Worm (Caenorhabditis elegans) whole organism, late embryonic: Measurements from ENCODE around the gene glc-3.

ENCODE experiments used
- C08G9.2 ChIP-seq: sonication (generic microtip); optimal IDR thresholded peaks from 2 replicates; lab custom pipeline; 2016; ENCODE audit warnings: mild to moderate bottlenecking, missing genetic modification characterization, moderate library complexity, missing compliant biosample characterization
- C38D4.7 ChIP-seq: fragments of 200-800 bp; sonication (Bioruptor generic); optimal IDR thresholded peaks from 2 replicates; lab custom pipeline; 2018; ENCODE audit warnings: mild to moderate bottlenecking, missing genetic modification characterization, moderate library complexity, missing compliant biosample characterization
- F13H6.1 ChIP-seq: sonication (generic microtip); optimal IDR thresholded peaks from 2 replicates; lab custom pipeline; 2016; ENCODE audit warnings: missing genetic modification characterization, missing compliant biosample characterization
- T23F11.4 ChIP-seq: fragments of 200-800 bp; sonication (Bioruptor generic); optimal IDR thresholded peaks from 2 replicates; lab custom pipeline; 2018; ENCODE audit warnings: mild to moderate bottlenecking, missing genetic modification characterization, missing compliant biosample characterization
- Y22D7AL.16 ChIP-seq: sonication (generic microtip); optimal IDR thresholded peaks from 2 replicates; lab custom pipeline; 2016; ENCODE audit warnings: missing genetic modification characterization, missing compliant biosample characterization
- ama-1 ChIP-seq: fragments of 150-350 bp; optimal IDR thresholded peaks from 2 replicates; lab custom pipeline; 2014
- ceh-14 ChIP-seq: sonication (generic microtip); optimal IDR thresholded peaks from 2 replicates; lab custom pipeline; 2016; ENCODE audit warnings: missing genotype, missing genetic modification characterization, missing compliant biosample characterization
- ceh-2 ChIP-seq: sonication (generic microtip); optimal IDR thresholded peaks from 2 replicates; lab custom pipeline; 2016; ENCODE audit warnings: missing genotype, missing genetic modification characterization, missing compliant biosample characterization
- ceh-31 ChIP-seq: sonication (generic microtip); optimal IDR thresholded peaks from 2 replicates; lab custom pipeline; 2016; ENCODE audit warnings: missing genetic modification characterization, missing compliant biosample characterization
- ceh-34 ChIP-seq: sonication (generic microtip); optimal IDR thresholded peaks from 2 replicates; lab custom pipeline; 2016; ENCODE audit warnings: mild to moderate bottlenecking, missing genetic modification characterization, missing compliant biosample characterization
- ceh-48 ChIP-seq: sonication (generic microtip); optimal IDR thresholded peaks from 2 replicates; lab custom pipeline; 2016; ENCODE audit warnings: missing genetic modification characterization, inconsistent platforms, missing compliant biosample characterization
- che-1 ChIP-seq: sonication (generic microtip); optimal IDR thresholded peaks from 2 replicates; lab custom pipeline; 2016; ENCODE audit warnings: mild to moderate bottlenecking, missing genetic modification characterization, missing compliant biosample characterization
- dmd-4 ChIP-seq: sonication (generic microtip); optimal IDR thresholded peaks from 2 replicates; lab custom pipeline; 2016; ENCODE audit warnings: borderline replicate concordance, missing genetic modification characterization, missing compliant biosample characterization
- dve-1 ChIP-seq: sonication (generic microtip); optimal IDR thresholded peaks from 2 replicates; lab custom pipeline; 2017; ENCODE audit warnings: antibody characterized with exemption, mild to moderate bottlenecking, missing genetic modification characterization, missing compliant biosample characterization
- elt-2 ChIP-seq: sonication (generic microtip); optimal IDR thresholded peaks from 2 replicates; lab custom pipeline; 2016; ENCODE audit warnings: missing genetic modification reagents, missing genetic modification characterization, missing compliant biosample characterization
- ets-4 ChIP-seq: sonication (generic microtip); optimal IDR thresholded peaks from 2 replicates; lab custom pipeline; 2016; ENCODE audit warnings: missing genetic modification characterization, missing compliant biosample characterization
- fkh-10 ChIP-seq: fragments of 150-350 bp; optimal IDR thresholded peaks from 2 replicates; lab custom pipeline; 2014; ENCODE audit warnings: missing biosample characterization, missing genetic modification reagents, missing genetic modification characterization
- hlh-13 ChIP-seq: fragments of 200-800 bp; sonication (Bioruptor generic); optimal IDR thresholded peaks from 2 replicates; lab custom pipeline; 2018; ENCODE audit warnings: mild to moderate bottlenecking, missing genetic modification characterization, missing compliant biosample characterization
- hlh-15 ChIP-seq: sonication (generic microtip); optimal IDR thresholded peaks from 2 replicates; lab custom pipeline; 2016; ENCODE audit warnings: missing genetic modification characterization, missing compliant biosample characterization
- hlh-6 ChIP-seq: sonication (generic microtip); optimal IDR thresholded peaks from 2 replicates; lab custom pipeline; 2016; ENCODE audit warnings: missing genotype, missing genetic modification characterization, missing compliant biosample characterization
- hlh-8 ChIP-seq: sonication (generic microtip); optimal IDR thresholded peaks from 2 replicates; lab custom pipeline; 2016; ENCODE audit warnings: missing genotype, missing genetic modification characterization, missing compliant biosample characterization
- lin-11 ChIP-seq: fragments of 200-800 bp; sonication (Bioruptor generic); optimal IDR thresholded peaks from 2 replicates; lab custom pipeline; 2018; ENCODE audit warnings: mild to moderate bottlenecking, missing genetic modification characterization, missing compliant biosample characterization
- madf-2 ChIP-seq: sonication (generic microtip); optimal IDR thresholded peaks from 2 replicates; lab custom pipeline; 2017; ENCODE audit warnings: missing genetic modification characterization, missing compliant biosample characterization
- npax-4 ChIP-seq: sonication (generic microtip); optimal IDR thresholded peaks from 2 replicates; lab custom pipeline; 2016; ENCODE audit warnings: missing genetic modification characterization, missing compliant biosample characterization
- odd-2 ChIP-seq: sonication (generic microtip); optimal IDR thresholded peaks from 2 replicates; lab custom pipeline; 2017; ENCODE audit warnings: antibody characterized with exemption, mild to moderate bottlenecking, missing genetic modification characterization, missing compliant biosample characterization
- pag-3 ChIP-seq: sonication (generic microtip); optimal IDR thresholded peaks from 2 replicates; lab custom pipeline; 2016; ENCODE audit warnings: missing compliant biosample characterization, missing genetic modification characterization, borderline replicate concordance
- pax-1 ChIP-seq: fragments of 150-350 bp; optimal IDR thresholded peaks from 2 replicates; lab custom pipeline; 2014; ENCODE audit warnings: missing biosample characterization, missing genetic modification characterization
- pqm-1 ChIP-seq: sonication (generic microtip); optimal IDR thresholded peaks from 2 replicates; lab custom pipeline; 2016; ENCODE audit warnings: missing genetic modification characterization, missing compliant biosample characterization
- ref-2 ChIP-seq: sonication (generic microtip); optimal IDR thresholded peaks from 2 replicates; lab custom pipeline; 2016; ENCODE audit warnings: missing genetic modification characterization, missing compliant biosample characterization
- sdc-2 ChIP-seq: sonication (generic microtip); optimal IDR thresholded peaks from 2 replicates; lab custom pipeline; 2016; ENCODE audit warnings: missing genotype, missing genetic modification characterization, missing compliant biosample characterization
- sox-4 ChIP-seq: sonication (generic microtip); optimal IDR thresholded peaks from 2 replicates; lab custom pipeline; 2017; ENCODE audit warnings: mild to moderate bottlenecking, missing genetic modification characterization, inconsistent platforms, missing compliant biosample characterization
- syd-9 ChIP-seq: sonication (generic microtip); optimal IDR thresholded peaks from 2 replicates; lab custom pipeline; 2016; ENCODE audit warnings: mild to moderate bottlenecking, missing genetic modification characterization, moderate library complexity, missing compliant biosample characterization
- ttx-3 ChIP-seq: sonication (generic microtip); optimal IDR thresholded peaks from 2 replicates; lab custom pipeline; 2016; ENCODE audit warnings: missing genetic modification reagents, missing genetic modification characterization, missing compliant biosample characterization
- unc-42 ChIP-seq: sonication (generic microtip); optimal IDR thresholded peaks from 2 replicates; lab custom pipeline; 2016; ENCODE audit warnings: missing genotype, missing genetic modification characterization, missing compliant biosample characterization
- unc-55 ChIP-seq: sonication (generic microtip); optimal IDR thresholded peaks from 2 replicates; lab custom pipeline; 2017; ENCODE audit warnings: missing biosample characterization, missing genetic modification reagents, missing genetic modification characterization
- zip-5 ChIP-seq: sonication (generic microtip); optimal IDR thresholded peaks from 2 replicates; lab custom pipeline; 2016; ENCODE audit warnings: missing genetic modification characterization, missing compliant biosample characterization

The glc-3 gene

DNA sequence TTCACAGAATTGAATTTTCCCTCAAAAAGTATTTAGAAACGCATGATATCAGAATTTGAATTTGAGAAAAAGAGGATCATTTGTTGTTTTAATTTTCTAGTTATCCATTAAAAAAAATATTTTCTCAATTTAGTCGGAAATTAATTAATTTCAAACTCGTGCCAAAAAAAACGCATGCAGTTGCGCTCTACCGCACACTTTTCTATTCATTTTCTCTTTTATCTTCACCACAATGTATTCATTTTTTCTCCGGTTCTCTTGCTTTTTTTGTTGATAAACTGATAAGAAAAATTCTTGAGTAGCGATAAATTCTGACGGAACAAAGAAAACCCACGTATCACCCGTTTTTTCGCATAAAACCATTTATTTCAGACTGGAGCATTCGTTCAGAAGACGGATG is 20.5 kb downstream of the glc-3 start, which contains the start of gene acl-6:
TSS of gene acl-6 (plus strand) at position 367 of the 400 bp plus-strand sequence.
- TF ChIP-seq pqm-1 (tag; lab: Kevin White, UChicago) (peak; percentile 41), odd-2 (no peak), elt-2 (tag; lab: Kevin White, UChicago) (peak; percentile 96), hlh-15 (no peak), dve-1 (tag; lab: Kevin White, UChicago) (peak; percentile 14), ceh-14 (tag; lab: Kevin White, UChicago) (peak; percentile 40), unc-42 (peak; percentile 51)

DNA sequence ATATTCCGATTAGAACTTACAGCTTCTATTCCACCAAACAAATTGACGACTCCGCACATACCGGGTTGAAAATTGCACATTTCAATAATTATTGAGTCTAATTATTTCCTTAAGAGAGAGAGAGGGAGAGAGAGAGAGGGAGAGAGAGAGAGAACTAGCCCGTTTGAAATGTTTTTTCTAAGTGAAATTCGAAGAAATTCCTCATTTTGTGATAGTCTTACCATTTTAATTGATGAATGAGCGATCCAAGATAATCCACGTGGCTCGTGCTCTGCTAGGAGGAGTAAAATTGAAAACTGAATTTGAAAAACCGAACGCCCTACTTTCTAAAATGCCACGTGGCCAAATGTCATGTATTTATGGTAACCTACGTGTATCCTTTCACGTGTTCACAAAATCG is 21.0 kb downstream of the glc-3 start, which contains the start of gene F08F3.8:
TSS of gene F08F3.8 (minus strand) at position 101 of the 400 bp plus-strand sequence.
- TF ChIP-seq hlh-13 (GFP tag; lab: Kevin White, UChicago): no peak
- no peak for TF ChIP-seq pqm-1 (tag; lab: Kevin White, UChicago)
- no peak for TF ChIP-seq ceh-48
- TF ChIP-seq ttx-3: no peak
- no peak for TF ChIP-seq ref-2 (tag; lab: Kevin White, UChicago)
- no peak for TF ChIP-seq syd-9 (tag; lab: Kevin White, UChicago)
- TF ChIP-seq zip-5: no peak
- TF ChIP-seq ama-1 (lab: Kevin White, UChicago): no peak
- TF ChIP-seq sox-4 (tag; lab: Kevin White, UChicago): no peak
- no peak for TF ChIP-seq Y22D7AL.16 (tag; lab: Kevin White, UChicago)
- no peak for TF ChIP-seq hlh-8 (tag; lab: Kevin White, UChicago)
- no peak for TF ChIP-seq unc-42
- TF ChIP-seq unc-55: no peak

DNA sequence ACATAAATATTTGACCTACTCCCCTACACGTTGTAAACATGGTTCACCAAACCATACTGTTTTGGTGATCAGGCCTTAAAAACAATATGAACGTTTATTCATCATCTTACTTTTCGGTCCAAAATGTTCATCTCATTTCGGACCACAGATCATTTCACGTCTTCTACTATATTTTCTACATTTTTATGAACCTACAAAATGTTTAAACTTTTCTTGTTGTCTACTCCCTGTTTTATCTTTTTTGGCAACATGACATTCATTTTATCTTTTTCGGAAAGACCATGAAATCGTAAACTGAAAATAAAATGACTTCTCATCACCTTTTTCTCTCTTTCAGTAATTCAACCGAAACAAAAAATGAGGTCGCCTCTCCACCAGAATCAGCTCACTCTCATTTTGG is 25.7 kb downstream of the glc-3 start, which contains the start of gene rhr-1:
TSS of gene rhr-1 (plus strand) at position 301 of the 400 bp plus-strand sequence.
- no peak for TF ChIP-seq T23F11.4 (GFP tag; lab: Kevin White, UChicago)
- no peak for TF ChIP-seq ceh-14 (tag; lab: Kevin White, UChicago)
- TF ChIP-seq lin-11 (tag; lab: Kevin White, UChicago): no peak
- no peak for TF ChIP-seq sdc-2 (tag; lab: Kevin White, UChicago)
- no peak for TF ChIP-seq zip-5
- no peak for TF ChIP-seq ets-4 (tag; lab: Kevin White, UChicago)
- TF ChIP-seq che-1: no peak
- TF ChIP-seq, all 69 proteins: peak for 0

DNA sequence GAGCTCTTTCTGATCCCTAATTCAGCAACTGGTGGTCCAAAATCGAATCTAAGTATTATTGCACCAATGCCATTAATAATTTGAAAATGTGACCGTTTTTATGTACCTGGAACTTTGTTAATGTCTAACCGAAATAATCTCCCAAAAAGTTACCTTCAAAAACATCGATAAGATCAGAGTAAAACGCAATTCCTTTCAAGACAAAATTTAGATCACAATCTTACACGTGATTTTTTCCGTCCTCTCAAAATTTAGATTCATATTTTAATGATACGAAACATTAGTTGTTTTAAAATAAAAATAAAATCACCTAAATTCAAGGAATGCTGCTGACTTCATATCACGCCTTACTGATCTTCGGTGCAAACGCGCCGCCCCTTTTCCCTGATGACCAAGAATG is 27.2 kb downstream of the glc-3 start:
- TF ChIP-seq hlh-6 (tag; lab: Kevin White, UChicago) (no peak), fkh-10 (GFP tag; lab: Kevin White, UChicago) (no peak), hlh-8 (tag; lab: Kevin White, UChicago) (no peak), ceh-34 (tag; lab: Kevin White, UChicago) (no peak), dmd-4 (tag; lab: Kevin White, UChicago) (no peak), ttx-3 (no peak), C38D4.7 (GFP tag; lab: Kevin White, UChicago) (no peak), hlh-15 (no peak), ceh-2 (tag; lab: Kevin White, UChicago) (no peak), F13H6.1 (tag; lab: Kevin White, UChicago) (no peak), pax-1 (tag; lab: Kevin White, UChicago) (no peak), dve-1 (tag; lab: Kevin White, UChicago) (no peak), ceh-31 (tag; lab: Kevin White, UChicago) (no peak), pqm-1 (tag; lab: Kevin White, UChicago) (no peak)

DNA sequence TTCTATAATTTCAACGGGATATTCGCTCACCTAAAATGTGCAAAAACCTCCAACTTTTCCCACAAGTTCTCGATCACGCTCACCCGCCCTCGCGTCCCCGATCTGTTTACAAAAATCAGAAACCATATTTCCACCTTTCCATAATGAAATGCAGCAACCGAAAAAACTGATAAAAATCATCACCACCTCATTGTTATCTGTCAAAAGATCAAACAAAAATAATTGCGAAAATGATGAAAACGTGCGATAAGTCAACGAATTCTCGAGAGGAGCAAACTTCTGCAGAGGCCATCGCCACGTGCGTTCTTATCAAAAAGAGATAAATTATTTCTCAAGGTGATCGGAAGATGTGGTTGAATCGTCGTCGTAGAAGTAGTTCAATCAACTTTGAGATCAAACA is 28.5 kb downstream of the glc-3 start:
- no peak for TF ChIP-seq ceh-2 (tag; lab: Kevin White, UChicago)
- TF ChIP-seq sdc-2 (tag; lab: Kevin White, UChicago): no peak
- TF ChIP-seq fkh-10 (GFP tag; lab: Kevin White, UChicago): no peak
- no peak for TF ChIP-seq C08G9.2 (tag; lab: Kevin White, UChicago)
- TF ChIP-seq dmd-4 (tag; lab: Kevin White, UChicago): no peak
- TF ChIP-seq ets-4 (tag; lab: Kevin White, UChicago): no peak
- TF ChIP-seq madf-2: no peak
- no peak for TF ChIP-seq unc-55
- TF ChIP-seq npax-4: no peak
- TF ChIP-seq pag-3 (tag; lab: Kevin White, UChicago): no peak
- TF ChIP-seq sox-4 (tag; lab: Kevin White, UChicago): no peak
- TF ChIP-seq zip-5: no peak
- TF ChIP-seq unc-42: no peak
